Fruit fly (Drosophila melanogaster) whole organism, embryonic: ENCODE data around the gene cac.
A peak's percentile ranks its signal among the peaks of the same experiment; 100 is the strongest.

Experiments used
- Aef1 ChIP-seq: fragments of 200-800 bp; sonication (Bioruptor generic); IDR thresholded peaks from 3 replicates; pipeline ENCODE4 v1.3.6; 2022; ENCODE audit warnings: missing biosample characterization, missing genetic modification characterization
- CG10366 ChIP-seq: fragments of 200-800 bp; sonication (Bioruptor generic); IDR thresholded peaks from 2 replicates; pipeline ENCODE4 v1.3.6; 2022; ENCODE audit warnings: missing biosample characterization, missing genetic modification characterization
- CG10979 ChIP-seq: fragments of 200-800 bp; sonication (Bioruptor generic); optimal IDR thresholded peaks from 2 replicates; lab custom pipeline; 2018; ENCODE audit warnings: missing biosample characterization, mild to moderate bottlenecking, missing genetic modification characterization, moderate library complexity
- CG17328 ChIP-seq: fragments of 200-800 bp; sonication (Bioruptor generic); IDR thresholded peaks from 2 replicates; pipeline ENCODE4 v1.3.6; 2022; ENCODE audit warnings: missing biosample characterization, missing genetic modification characterization
- CG34422 ChIP-seq: fragments of 200-800 bp; sonication (Bioruptor generic); IDR thresholded peaks from 3 replicates; pipeline ENCODE4 v1.3.6; 2022; ENCODE audit warnings: missing biosample characterization, missing genetic modification characterization
- CG3726 ChIP-seq: fragments of 200-800 bp; sonication (Bioruptor generic); IDR thresholded peaks from 3 replicates; pipeline ENCODE4, ENCODE4 v1.3.6; 2022; ENCODE audit warnings: missing biosample characterization, missing genetic modification characterization
- CG6254 ChIP-seq: fragments of 200-800 bp; sonication (Bioruptor generic); optimal IDR thresholded peaks from 3 replicates; lab custom pipeline; 2017; ENCODE audit warnings: mild to moderate bottlenecking, missing biosample characterization, missing genetic modification reagents, missing genetic modification characterization
- CG6854 ChIP-seq: fragments of 200-800 bp; sonication (Bioruptor generic); optimal IDR thresholded peaks from 3 replicates; lab custom pipeline; 2017; ENCODE audit warnings: missing biosample characterization, mild to moderate bottlenecking, missing genetic modification characterization
- CG7786 ChIP-seq: fragments of 200-800 bp; sonication (Bioruptor generic); optimal IDR thresholded peaks from 2 replicates; lab custom pipeline; 2016; ENCODE audit warnings: missing biosample characterization, missing genetic modification characterization
- CG8290 ChIP-seq, 3 experiments: fragments of 200-800 bp; sonication (Bioruptor generic); optimal IDR thresholded peaks; 2 replicates each; lab custom pipeline; 2016 to 2019; ENCODE audit warnings: missing biosample characterization in 3 of 3, missing genetic modification characterization in 3 of 3, mild to moderate bottlenecking in 2 of 3, moderate library complexity in 1 of 3
- CG9817 ChIP-seq: fragments of 200-800 bp; sonication (Bioruptor generic); optimal IDR thresholded peaks from 2 replicates; lab custom pipeline; 2018; ENCODE audit warnings: missing biosample characterization, mild to moderate bottlenecking, missing genetic modification characterization, moderate library complexity
- CG9932 ChIP-seq: fragments of 200-800 bp; sonication (Bioruptor generic); IDR thresholded peaks from 2 replicates; pipeline ENCODE4 v1.3.6; 2022; ENCODE audit warnings: missing biosample characterization, missing genetic modification characterization
- D ChIP-seq, 2 experiments: fragments of 200-800 bp in 1 of 2; fragments of >200 bp in 1 of 2; sonication (Bioruptor generic) in 1 of 2; optimal IDR thresholded peaks; 2 replicates in 1 of 2; 3 replicates in 1 of 2; lab custom pipeline; 2017; ENCODE audit warnings: mild to moderate bottlenecking in 1 of 2, missing biosample characterization in 1 of 2, missing genetic modification characterization in 1 of 2, missing genetic modification reagents in 1 of 2
- D19B ChIP-seq: fragments of 200-800 bp; sonication (Bioruptor generic); optimal IDR thresholded peaks from 2 replicates; lab custom pipeline; 2017; ENCODE audit warnings: missing biosample characterization, mild to moderate bottlenecking, missing genetic modification characterization
- Dad ChIP-seq: fragments of 200-800 bp; sonication (Bioruptor generic); optimal IDR thresholded peaks from 3 replicates; lab custom pipeline; 2016; ENCODE audit warnings: missing biosample characterization, missing genetic modification characterization
- Doc2 ChIP-seq: fragments of 200-800 bp; sonication (Bioruptor generic); IDR thresholded peaks from 2 replicates; pipeline ENCODE4 v1.3.6; 2022; ENCODE audit warnings: missing biosample characterization, missing genetic modification characterization
- Doc3 ChIP-seq: fragments of 200-800 bp; sonication (Bioruptor generic); IDR thresholded peaks from 3 replicates; pipeline ENCODE4 v1.3.6; 2022; ENCODE audit warnings: missing biosample characterization, missing genetic modification characterization; ENCODE audit not compliant: partially characterized antibody
- Drgx ChIP-seq: fragments of 200-800 bp; sonication (Bioruptor generic); IDR thresholded peaks from 2 replicates; pipeline ENCODE4 v1.3.6; 2022; ENCODE audit warnings: missing biosample characterization, missing genetic modification characterization
- Hmx ChIP-seq: fragments of 200-800 bp; sonication (Bioruptor generic); optimal IDR thresholded peaks from 2 replicates; lab custom pipeline; 2016; ENCODE audit warnings: missing biosample characterization, missing genetic modification characterization
- NC2β ChIP-seq: fragments of 200-800 bp; sonication (Bioruptor generic); optimal IDR thresholded peaks from 2 replicates; lab custom pipeline; 2016; ENCODE audit warnings: missing biosample characterization, missing genetic modification characterization
- Nf-YB ChIP-seq: fragments of 200-800 bp; sonication (Bioruptor generic); optimal IDR thresholded peaks from 3 replicates; lab custom pipeline; 2019; ENCODE audit warnings: missing biosample characterization, mild to moderate bottlenecking, missing genetic modification characterization, moderate library complexity
- Spps ChIP-seq: fragments of 200-800 bp; sonication (Bioruptor generic); optimal IDR thresholded peaks from 2 replicates; lab custom pipeline; 2018; ENCODE audit warnings: missing biosample characterization, mild to moderate bottlenecking, missing genetic modification characterization
- ase ChIP-seq: fragments of 200-800 bp; sonication (Bioruptor generic); IDR thresholded peaks from 3 replicates; pipeline ENCODE4 v1.3.6; 2022; ENCODE audit warnings: missing biosample characterization, missing genetic modification characterization
- cad ChIP-seq: fragments of >200 bp; optimal IDR thresholded peaks from 2 replicates; lab custom pipeline; 2017; ENCODE audit warnings: missing biosample characterization, missing genetic modification characterization
- chm ChIP-seq: fragments of 200-800 bp; sonication (Bioruptor generic); IDR thresholded peaks from 2 replicates; pipeline ENCODE4 v1.3.6; 2022; ENCODE audit warnings: missing biosample characterization, missing genetic modification characterization
- ci ChIP-seq: fragments of 200-800 bp; sonication (Bioruptor generic); IDR thresholded peaks from 3 replicates; pipeline ENCODE4 v1.3.6; 2022; ENCODE audit warnings: missing biosample characterization, missing genetic modification characterization
- croc ChIP-seq: fragments of 200-800 bp; sonication (Bioruptor generic); conservative IDR thresholded peaks from 3 replicates; pipeline ENCODE4 v1.3.6; 2022; ENCODE audit warnings: missing biosample characterization, missing genetic modification characterization
- eve ChIP-seq, 2 experiments: fragments of >200 bp; optimal IDR thresholded peaks; 2 replicates each; lab custom pipeline; 2017; ENCODE audit warnings: missing biosample characterization in 2 of 2, missing genetic modification characterization in 2 of 2
- ewg ChIP-seq: fragments of 200-800 bp; sonication (Bioruptor generic); optimal IDR thresholded peaks from 3 replicates; lab custom pipeline; 2017; ENCODE audit warnings: mild to moderate bottlenecking, missing biosample characterization, missing genetic modification reagents, missing genetic modification characterization
- gce ChIP-seq: fragments of 200-800 bp; sonication (Bioruptor generic); IDR thresholded peaks from 3 replicates; pipeline ENCODE4 v1.3.6; 2022; ENCODE audit warnings: missing biosample characterization, missing genetic modification characterization
- hkb ChIP-seq, 2 experiments: fragments of 200-800 bp in 1 of 2; fragments of >200 bp in 1 of 2; sonication (Bioruptor generic) in 1 of 2; IDR thresholded peaks in 1 of 2; optimal IDR thresholded peaks in 1 of 2; 2 replicates each; pipeline versions ENCODE4 v1.3.6 to Lab custom; 2017 to 2022; ENCODE audit warnings: missing biosample characterization in 1 of 2, missing genetic modification characterization in 1 of 2
- ken ChIP-seq: fragments of 200-800 bp; sonication (Bioruptor generic); IDR thresholded peaks from 3 replicates; pipeline ENCODE4 v1.3.6; 2022; ENCODE audit warnings: missing biosample characterization, missing genetic modification characterization
- lola ChIP-seq, 3 experiments: fragments of >200 bp in 2 of 3; fragments of 200-800 bp in 1 of 3; sonication (Bioruptor generic) in 1 of 3; optimal IDR thresholded peaks; 2 replicates each; lab custom pipeline; 2017 to 2019; ENCODE audit warnings: missing biosample characterization in 3 of 3, missing genetic modification characterization in 3 of 3, mild to moderate bottlenecking in 1 of 3, moderate library complexity in 1 of 3
- lov ChIP-seq, 2 experiments: fragments of 200-800 bp in 1 of 2; fragments of >200 bp in 1 of 2; sonication (Bioruptor generic) in 1 of 2; IDR thresholded peaks in 1 of 2; optimal IDR thresholded peaks in 1 of 2; 2 replicates in 1 of 2; 3 replicates in 1 of 2; pipeline versions ENCODE4 v1.3.6 to Lab custom; 2017 to 2022; ENCODE audit warnings: missing biosample characterization in 1 of 2, missing genetic modification characterization in 1 of 2
- luna ChIP-seq: fragments of 200-800 bp; sonication (Bioruptor generic); optimal IDR thresholded peaks from 2 replicates; lab custom pipeline; 2016; ENCODE audit warnings: missing biosample characterization, missing genetic modification characterization
- pan ChIP-seq, 4 experiments: fragments of >200 bp in 3 of 4; fragments of 200-800 bp in 1 of 4; sonication (Bioruptor generic) in 1 of 4; optimal IDR thresholded peaks in 3 of 4; IDR thresholded peaks in 1 of 4; 2 replicates each; pipeline versions ENCODE4 v1.3.6 to Lab custom; 2017 to 2022; ENCODE audit warnings: missing biosample characterization in 2 of 4, missing genetic modification characterization in 2 of 4, mixed read lengths in 1 of 4
- pnt ChIP-seq: fragments of 200-800 bp; sonication (Bioruptor generic); optimal IDR thresholded peaks from 3 replicates; lab custom pipeline; 2016; ENCODE audit warnings: missing biosample characterization, missing genetic modification characterization
- sd ChIP-seq: fragments of 200-800 bp; sonication (Bioruptor generic); optimal IDR thresholded peaks from 3 replicates; lab custom pipeline; 2018; ENCODE audit warnings: missing biosample characterization, mild to moderate bottlenecking, missing genetic modification characterization, moderate library complexity
- seq ChIP-seq: fragments of 200-800 bp; sonication (Bioruptor generic); IDR thresholded peaks from 2 replicates; pipeline ENCODE4 v1.3.6; 2022; ENCODE audit warnings: missing biosample characterization, missing genetic modification characterization
- slbo ChIP-seq: fragments of 200-800 bp; sonication (Bioruptor generic); IDR thresholded peaks from 2 replicates; pipeline ENCODE4 v1.3.6; 2022; ENCODE audit warnings: missing biosample characterization, missing genetic modification characterization
- slou ChIP-seq: fragments of 200-800 bp; sonication (Bioruptor generic); optimal IDR thresholded peaks from 3 replicates; lab custom pipeline; 2016; ENCODE audit warnings: missing biosample characterization, missing genetic modification characterization
- tap ChIP-seq: fragments of 200-800 bp; optimal IDR thresholded peaks from 3 replicates; lab custom pipeline; 2019; ENCODE audit warnings: missing biosample characterization, mild to moderate bottlenecking, missing genetic modification characterization, moderate library complexity
- unc-4 ChIP-seq: fragments of 200-800 bp; sonication (Bioruptor generic); IDR thresholded peaks from 2 replicates; pipeline ENCODE4 v1.3.6; 2022; ENCODE audit warnings: missing biosample characterization, missing genetic modification characterization; ENCODE audit not compliant: partially characterized antibody
- yki ChIP-seq: fragments of >200 bp; optimal IDR thresholded peaks from 3 replicates; lab custom pipeline; 2018
- zfh1 ChIP-seq: fragments of 200-800 bp; sonication (Bioruptor generic); IDR thresholded peaks from 3 replicates; pipeline ENCODE4 v1.3.6; 2022; ENCODE audit warnings: missing biosample characterization, missing genetic modification characterization
- zfh2 ChIP-seq: fragments of 200-800 bp; sonication (Bioruptor generic); optimal IDR thresholded peaks from 2 replicates; lab custom pipeline; 2016; ENCODE audit warnings: missing biosample characterization, missing genetic modification characterization

cac gene

DNA sequence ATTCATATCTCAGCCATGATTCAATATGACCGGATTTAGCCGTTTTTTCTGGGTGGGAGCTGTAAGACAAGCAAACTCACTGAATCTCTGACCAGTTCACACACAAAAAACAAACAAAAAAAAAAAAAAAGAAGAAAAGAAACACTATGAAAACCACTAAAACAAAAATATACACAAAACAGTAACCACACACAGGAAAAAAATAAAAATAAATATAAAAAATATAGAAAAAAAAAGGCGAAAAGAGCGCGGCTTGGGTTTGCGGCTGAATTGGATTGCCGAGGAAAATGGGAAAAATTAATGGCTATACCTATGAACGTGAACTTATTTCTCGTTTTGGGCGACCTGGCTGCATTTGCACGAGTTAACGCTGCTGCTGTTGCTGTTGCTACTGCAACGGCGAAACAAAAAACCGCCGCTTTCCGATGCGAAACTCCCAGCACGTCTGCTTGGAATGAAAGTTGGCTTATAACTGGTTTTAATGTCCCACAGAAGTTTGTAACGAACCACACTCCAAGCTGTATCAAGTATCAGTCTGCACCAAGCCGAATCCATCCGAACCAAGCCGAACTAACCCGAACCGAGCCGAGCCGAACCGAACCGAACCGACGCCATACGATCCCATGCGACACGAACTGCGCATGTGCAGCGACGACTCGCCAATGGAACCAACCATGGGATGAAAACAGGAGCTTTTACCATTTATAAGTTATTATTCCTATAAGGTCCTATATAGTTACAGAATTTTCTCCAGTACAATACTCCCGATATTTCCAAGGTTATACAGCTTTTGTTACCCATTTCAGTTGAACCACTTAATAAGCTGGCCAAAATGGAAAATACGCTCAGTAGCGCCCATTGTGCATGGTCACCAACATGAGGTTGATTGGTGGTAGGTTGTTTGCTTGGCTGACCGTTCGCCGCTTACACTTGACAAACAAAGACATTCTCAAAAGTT is 18.8 kb upstream of the cac start, which contains the start of gene fw (continued):
- TF ChIP-seq CG6254 (GFP tag; lab: Kevin White, UChicago) (no peak), tap (tag; lab: Kevin White, UChicago) (peak; percentile 3), CG10366 (GFP tag; lab: Robert Waterston, UW) (peak; percentile 31; the same call in 1 of the 2 replicates), slbo (GFP tag; lab: Robert Waterston, UW) (peak; percentile 50), cad (GFP tag; lab: Kevin White, UChicago) (no peak), Aef1 (GFP tag; lab: Robert Waterston, UW) (no peak), Spps (tag; lab: Kevin White, UChicago) (no peak), lov (optimal IDR thresholded peaks at IDR 0.05; lab: Kevin White, UChicago) (no peak), lov (GFP tag; IDR thresholded peaks at IDR 0.05; lab: Robert Waterston, UW) (no peak), ewg (peak; percentile 12), hkb (optimal IDR thresholded peaks at IDR 0.05; lab: Kevin White, UChicago) (no peak), hkb (GFP tag; IDR thresholded peaks at IDR 0.05; lab: Robert Waterston, UW) (peak; percentile 17; the same call in 1 of the 2 replicates), CG9932 (peak; percentile 40; the same call in 1 of the 2 replicates), chm (no peak), zfh1 (GFP tag; lab: Robert Waterston, UW) (peak; percentile 37; the same call in 1 of the 3 replicates), CG8290 (GFP tag; optimal IDR thresholded peaks at IDR 0.05; lab: Kevin White, UChicago) (peak; percentile 31), CG8290 (tag; optimal IDR thresholded peaks at IDR 0.05; lab: Kevin White, UChicago) (peak in 1 of 2 experiments; percentile 35), eve (GFP tag; optimal IDR thresholded peaks at IDR 0.05; lab: Kevin White, UChicago) (peak in 1 of 2 experiments; percentile 34), zfh2 (GFP tag; lab: Kevin White, UChicago) (peak; percentile 19), sd (tag; lab: Kevin White, UChicago) (no peak), CG3726 (0 out of 3 replicates have a peak, but pooled peaks have one; percentile 6), slou (GFP tag; lab: Kevin White, UChicago) (no peak), seq (GFP tag; lab: Robert Waterston, UW) (no peak), CG34422 (GFP tag; lab: Robert Waterston, UW) (0 out of 3 replicates have a peak, but pooled peaks have one; percentile 26), luna (GFP tag; lab: Kevin White, UChicago) (no peak), pan (optimal IDR thresholded peaks at IDR 0.05; lab: Kevin White, UChicago) (no peak), pan (GFP tag; optimal IDR thresholded peaks at IDR 0.05 in 1 of 2, IDR thresholded peaks at IDR 0.05 in 1 of 2) (peak in 1 of 2 experiments; percentile 67), ci (GFP tag; lab: Robert Waterston, UW) (peak; percentile 29; the same call in 2 of the 3 replicates), Nf-YB (GFP tag; lab: Kevin White, UChicago) (no peak), Dad (GFP tag; lab: Kevin White, UChicago) (no peak), Doc3 (no peak), ken (0 out of 3 replicates have a peak, but pooled peaks have one; percentile 31), unc-4 (GFP tag; lab: Robert Waterston, UW) (no peak), CG6854 (GFP tag; lab: Kevin White, UChicago) (no peak), D19B (GFP tag; lab: Kevin White, UChicago) (no peak), CG17328 (0 out of 2 replicates have a peak, but pooled peaks have one; percentile 21), pnt (GFP tag; lab: Kevin White, UChicago) (no peak), lola (GFP tag; optimal IDR thresholded peaks at IDR 0.05; lab: Kevin White, UChicago) (peak in 1 of 3 experiments; percentile 23), Drgx (peak; percentile 83), D (optimal IDR thresholded peaks at IDR 0.05; lab: Kevin White, UChicago) (no peak), D (GFP tag; optimal IDR thresholded peaks at IDR 0.05; lab: Kevin White, UChicago) (peak; percentile 37), ase (peak; percentile 55; the same call in 1 of the 3 replicates), yki (lab: Kevin White, UChicago) (no peak), CG9817 (tag; lab: Kevin White, UChicago) (peak; percentile 14), CG10979 (tag; lab: Kevin White, UChicago) (peak; percentile 16), Hmx (GFP tag; lab: Kevin White, UChicago) (no peak), croc (GFP tag; lab: Robert Waterston, UW) (no peak), NC2β (GFP tag; lab: Kevin White, UChicago) (no peak), gce (GFP tag; lab: Robert Waterston, UW) (no peak), Doc2 (GFP tag; lab: Robert Waterston, UW) (no peak), CG7786 (GFP tag; lab: Kevin White, UChicago) (peak; percentile 16)
